Worm (Caenorhabditis elegans) whole organism, L4 larva: Measurements from ENCODE around the gene srv-6.

ENCODE experiments used
- F10B5.3 ChIP-seq: sonication (generic microtip); optimal IDR thresholded peaks from 2 replicates; lab custom pipeline; 2016; ENCODE audit warnings: mild to moderate bottlenecking, missing genetic modification characterization, missing compliant biosample characterization
- F49E8.2 ChIP-seq: sonication (generic microtip); optimal IDR thresholded peaks from 2 replicates; lab custom pipeline; 2016; ENCODE audit warnings: missing compliant biosample characterization, mild to moderate bottlenecking, missing genetic modification characterization, borderline replicate concordance
- T20F7.1 ChIP-seq: fragments of 200-800 bp; sonication (Bioruptor generic); optimal IDR thresholded peaks from 2 replicates; lab custom pipeline; 2018; ENCODE audit warnings: mild to moderate bottlenecking, missing genetic modification characterization, missing compliant biosample characterization
- Y105C5A.15 ChIP-seq: fragments of 200-800 bp; sonication (Bioruptor generic); IDR thresholded peaks from 2 replicates; pipeline ENCODE4 v1.3.6; 2022; ENCODE audit warnings: missing genetic modification characterization, missing compliant biosample characterization
- Y48G9A.11 ChIP-seq: fragments of 200-800 bp; sonication (Bioruptor generic); IDR thresholded peaks from 2 replicates; pipeline ENCODE4 v1.3.6; 2022; ENCODE audit warnings: missing genetic modification reagents, missing genetic modification characterization, missing compliant biosample characterization
- ZK337.2 ChIP-seq: fragments of 200-800 bp; sonication (Bioruptor generic); IDR thresholded peaks from 2 replicates; pipeline ENCODE4 v1.3.6; 2022; ENCODE audit warnings: missing genetic modification reagents, missing genetic modification characterization, missing compliant biosample characterization
- aha-1 ChIP-seq: fragments of 150-350 bp; peaks from one replicate; lab custom pipeline; 2014; ENCODE audit warnings: missing biosample characterization, missing genetic modification characterization
- aly-2 ChIP-seq: sonication (generic microtip); optimal IDR thresholded peaks from 2 replicates; lab custom pipeline; 2018; ENCODE audit warnings: missing biosample characterization, missing genetic modification characterization
- attf-4 ChIP-seq: sonication (generic microtip); optimal IDR thresholded peaks from 3 replicates; lab custom pipeline; 2017; ENCODE audit warnings: missing biosample characterization, missing genetic modification characterization
- ceh-32 ChIP-seq: sonication (generic microtip); optimal IDR thresholded peaks from 2 replicates; lab custom pipeline; 2016; ENCODE audit warnings: mild to moderate bottlenecking, missing genetic modification characterization, missing compliant biosample characterization; ENCODE audit not compliant: poor library complexity
- daf-16 ChIP-seq, 3 experiments: sonication (generic microtip); optimal IDR thresholded peaks; 2 replicates each; lab custom pipeline; 2016 to 2017; ENCODE audit warnings: missing genetic modification characterization in 3 of 3, missing genetic modification reagents in 3 of 3, mild to moderate bottlenecking in 2 of 3, missing compliant biosample characterization in 2 of 3, missing biosample characterization in 1 of 3, moderate library complexity in 1 of 3
- daf-19 ChIP-seq: fragments of 200-800 bp; sonication (Bioruptor generic); conservative IDR thresholded peaks from 2 replicates; pipeline ENCODE4 v1.3.6; 2022; ENCODE audit warnings: missing genetic modification characterization, missing compliant biosample characterization
- daf-8 ChIP-seq: fragments of 200-800 bp; sonication (Bioruptor generic); IDR thresholded peaks from 2 replicates; pipeline ENCODE4 v1.3.6; 2022; ENCODE audit warnings: missing genetic modification characterization, missing compliant biosample characterization
- dmd-6 ChIP-seq: fragments of 200-800 bp; sonication (Bioruptor generic); IDR thresholded peaks from 2 replicates; pipeline ENCODE4 v1.3.6; 2022; ENCODE audit warnings: missing genetic modification reagents, missing genetic modification characterization, missing compliant biosample characterization
- duxl-1 ChIP-seq: sonication (generic microtip); optimal IDR thresholded peaks from 2 replicates; lab custom pipeline; 2016; ENCODE audit warnings: mild to moderate bottlenecking, missing genetic modification characterization, moderate library complexity, missing compliant biosample characterization; ENCODE audit not compliant: poor library complexity
- dve-1 ChIP-seq: sonication (generic microtip); optimal IDR thresholded peaks from 2 replicates; lab custom pipeline; 2017; ENCODE audit warnings: antibody characterized with exemption, mild to moderate bottlenecking, missing genetic modification characterization, missing compliant biosample characterization; ENCODE audit not compliant: insufficient read depth
- hif-1 ChIP-seq, 2 experiments: sonication (generic microtip); optimal IDR thresholded peaks; 2 replicates each; lab custom pipeline; 2016 to 2017; ENCODE audit warnings: missing compliant biosample characterization in 2 of 2, missing genetic modification characterization in 2 of 2, missing genetic modification reagents in 2 of 2, missing genotype in 2 of 2, mild to moderate bottlenecking in 1 of 2
- hlh-11 ChIP-seq: fragments of 200-800 bp; sonication (Bioruptor generic); optimal IDR thresholded peaks from 2 replicates; lab custom pipeline; 2018; ENCODE audit warnings: mild to moderate bottlenecking, missing genetic modification characterization, missing compliant biosample characterization
- hlh-30 ChIP-seq: sonication (generic microtip); optimal IDR thresholded peaks from 2 replicates; lab custom pipeline; 2017; ENCODE audit warnings: antibody characterized with exemption, mild to moderate bottlenecking, missing genetic modification characterization, missing compliant biosample characterization; ENCODE audit not compliant: insufficient read depth
- hmg-1.1 ChIP-seq: fragments of 200-800 bp; sonication (Bioruptor generic); IDR thresholded peaks from 2 replicates; pipeline ENCODE4 v1.3.6; 2022; ENCODE audit warnings: missing genetic modification reagents, missing genetic modification characterization, missing compliant biosample characterization
- lim-7 ChIP-seq: fragments of 200-800 bp; sonication (Bioruptor generic); IDR thresholded peaks from 2 replicates; pipeline ENCODE4 v1.3.6; 2022; ENCODE audit warnings: missing genetic modification characterization, missing compliant biosample characterization
- lsy-2 ChIP-seq, 2 experiments: fragments of 150-350 bp in 1 of 2; sonication (generic microtip) in 1 of 2; optimal IDR thresholded peaks; 2 replicates each; lab custom pipeline; 2014 to 2017; ENCODE audit warnings: missing biosample characterization in 2 of 2, missing genetic modification characterization in 2 of 2
- mdt-29 ChIP-seq: fragments of 200-800 bp; sonication (Bioruptor generic); IDR thresholded peaks from 2 replicates; pipeline ENCODE4 v1.3.6; 2022; ENCODE audit warnings: missing genetic modification reagents, missing genetic modification characterization, missing compliant biosample characterization
- mep-1 ChIP-seq: fragments of 150-350 bp; sonication (generic microtip); optimal IDR thresholded peaks from 3 replicates; lab custom pipeline; 2014; ENCODE audit warnings: missing biosample characterization, missing genetic modification characterization
- mxl-3 ChIP-seq: fragments of 200-800 bp; sonication (Bioruptor generic); optimal IDR thresholded peaks from 2 replicates; lab custom pipeline; 2018; ENCODE audit warnings: mild to moderate bottlenecking, missing genetic modification characterization, missing compliant biosample characterization
- nhr-10 ChIP-seq: fragments of 150-350 bp; optimal IDR thresholded peaks from 2 replicates; lab custom pipeline; 2014; ENCODE audit warnings: missing biosample characterization, missing genetic modification characterization
- nhr-11 ChIP-seq: fragments of 150-350 bp; optimal IDR thresholded peaks from 2 replicates; lab custom pipeline; 2014; ENCODE audit warnings: missing biosample characterization, missing genetic modification characterization
- nhr-25 ChIP-seq: sonication (generic microtip); optimal IDR thresholded peaks from 2 replicates; lab custom pipeline; 2017; ENCODE audit warnings: missing genetic modification characterization, mild to moderate bottlenecking, missing compliant biosample characterization, antibody characterized with exemption, moderate library complexity, borderline replicate concordance; ENCODE audit not compliant: insufficient read depth
- nhr-28 ChIP-seq: fragments of 150-350 bp; optimal IDR thresholded peaks from 2 replicates; lab custom pipeline; 2014; ENCODE audit warnings: missing biosample characterization, missing genetic modification characterization
- nhr-41 ChIP-seq: fragments of 200-800 bp; sonication (Bioruptor generic); IDR thresholded peaks from 2 replicates; pipeline ENCODE4 v1.3.6; 2022; ENCODE audit warnings: missing genetic modification reagents, missing genetic modification characterization, missing compliant biosample characterization
- nhr-42 ChIP-seq: fragments of 200-800 bp; sonication (Bioruptor generic); IDR thresholded peaks from 2 replicates; pipeline ENCODE4 v1.3.6; 2022; ENCODE audit warnings: missing genetic modification characterization, missing compliant biosample characterization
- php-3 ChIP-seq: fragments of 200-800 bp; sonication (Bioruptor generic); IDR thresholded peaks from 2 replicates; pipeline ENCODE4 v1.3.6; 2022; ENCODE audit warnings: missing genetic modification reagents, missing genetic modification characterization, missing compliant biosample characterization
- pqm-1 ChIP-seq: sonication (generic microtip); optimal IDR thresholded peaks from 2 replicates; lab custom pipeline; 2017; ENCODE audit warnings: missing biosample characterization, missing genetic modification characterization
- set-16 ChIP-seq: fragments of 200-800 bp; sonication (Bioruptor generic); IDR thresholded peaks from 2 replicates; pipeline ENCODE4 v1.3.6; 2022; ENCODE audit warnings: missing genetic modification reagents, missing genetic modification characterization, missing compliant biosample characterization
- skn-1 ChIP-seq: fragments of 150-350 bp; optimal IDR thresholded peaks from 2 replicates; lab custom pipeline; 2014; ENCODE audit warnings: missing biosample characterization, missing genetic modification characterization
- spr-1 ChIP-seq: sonication (generic microtip); optimal IDR thresholded peaks from 2 replicates; lab custom pipeline; 2016; ENCODE audit warnings: mild to moderate bottlenecking, missing genetic modification characterization, missing compliant biosample characterization
- spr-3 ChIP-seq: fragments of 200-800 bp; sonication (Bioruptor generic); optimal IDR thresholded peaks from 2 replicates; lab custom pipeline; 2018; ENCODE audit warnings: mild to moderate bottlenecking, missing genetic modification characterization, missing compliant biosample characterization
- tag-97 ChIP-seq: fragments of 200-800 bp; sonication (Bioruptor generic); IDR thresholded peaks from 2 replicates; pipeline ENCODE4 v1.3.6; 2022; ENCODE audit warnings: missing genetic modification characterization, missing compliant biosample characterization
- tra-1 ChIP-seq: fragments of 200-800 bp; sonication (Bioruptor generic); IDR thresholded peaks from 2 replicates; pipeline ENCODE4 v1.3.6; 2022; ENCODE audit warnings: missing genetic modification reagents, missing genetic modification characterization, missing compliant biosample characterization
- unc-62 ChIP-seq, 3 experiments: fragments of 150-350 bp in 1 of 3; sonication (generic microtip); optimal IDR thresholded peaks in 2 of 3; peaks in 1 of 3; 1 replicate in 1 of 3; 2 replicates in 2 of 3; lab custom pipeline; 2014 to 2017; ENCODE audit warnings: missing biosample characterization in 3 of 3, missing genetic modification characterization in 3 of 3, missing genetic modification reagents in 3 of 3, missing genotype in 1 of 3
- vab-7 ChIP-seq: fragments of 200-800 bp; sonication (Bioruptor generic); IDR thresholded peaks from 2 replicates; pipeline ENCODE4 v1.3.6; 2022; ENCODE audit warnings: missing genetic modification reagents, missing genetic modification characterization, missing compliant biosample characterization
- zag-1 ChIP-seq: fragments of 150-350 bp; optimal IDR thresholded peaks from 2 replicates; lab custom pipeline; 2014; ENCODE audit warnings: missing biosample characterization, missing genetic modification characterization
- zip-11 ChIP-seq: fragments of 200-800 bp; sonication (Bioruptor generic); IDR thresholded peaks from 2 replicates; pipeline ENCODE4 v1.3.6; 2022; ENCODE audit warnings: missing genetic modification characterization, missing compliant biosample characterization
- ztf-11 ChIP-seq: fragments of 150-350 bp; optimal IDR thresholded peaks from 2 replicates; lab custom pipeline; 2014; ENCODE audit warnings: missing biosample characterization, missing genetic modification characterization

The srv-6 gene

DNA sequence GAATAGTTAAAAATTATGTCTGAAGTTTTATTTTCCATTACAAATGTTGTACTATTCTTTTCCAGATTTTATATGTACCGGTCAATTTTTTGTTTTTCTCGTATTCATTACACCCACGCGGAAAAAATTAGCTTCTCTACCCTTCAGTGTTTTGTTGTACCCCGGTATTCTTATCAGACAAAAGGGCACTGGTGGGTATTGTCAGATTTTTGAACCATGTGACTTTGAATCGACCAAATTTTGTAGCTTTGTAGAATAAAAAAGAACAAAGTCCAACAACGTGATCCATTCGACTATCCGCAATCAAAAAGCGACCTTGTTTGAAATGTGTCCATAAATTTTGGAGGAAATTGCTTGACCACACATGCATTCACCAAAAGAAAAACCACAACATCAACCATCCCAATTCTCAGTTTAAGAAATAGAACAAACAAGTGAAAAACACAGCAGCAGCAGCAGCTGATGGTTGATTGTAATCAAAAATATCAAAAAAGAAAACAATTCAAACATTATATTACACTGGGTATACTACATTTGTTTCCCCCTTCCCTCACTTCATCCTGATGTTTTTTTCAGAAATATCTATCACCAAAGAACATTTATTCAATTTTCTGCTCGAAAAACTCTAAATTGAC lies 12.3 kb upstream of the srv-6 start (continued):
- TF ChIP-seq spr-1 (tag; lab: Kevin White, UChicago): no peak
- no peak for TF ChIP-seq set-16 (GFP tag; lab: Robert Waterston, UW)
- no peak for TF ChIP-seq ZK337.2
- TF ChIP-seq hif-1 (tag; optimal IDR thresholded peaks at IDR 0.05; lab: Kevin White, UChicago): no peak
- no peak for TF ChIP-seq vab-7 (GFP tag; lab: Robert Waterston, UW)
- TF ChIP-seq skn-1: no peak
- TF ChIP-seq T20F7.1: no peak
- peak in 1 of 2 experiments; percentile 78 for TF ChIP-seq unc-62 (GFP tag; optimal IDR thresholded peaks at IDR 0.05 in 1 of 2; lab: Kevin White, UChicago)
- no peak for TF ChIP-seq unc-62 (tag; optimal IDR thresholded peaks at IDR 0.05; lab: Kevin White, UChicago)
- no peak for TF ChIP-seq hmg-1.1 (GFP tag; lab: Robert Waterston, UW)
- no peak for TF ChIP-seq spr-3 (GFP tag; lab: Kevin White, UChicago)
- TF ChIP-seq, all 104 proteins: peak for 13

DNA sequence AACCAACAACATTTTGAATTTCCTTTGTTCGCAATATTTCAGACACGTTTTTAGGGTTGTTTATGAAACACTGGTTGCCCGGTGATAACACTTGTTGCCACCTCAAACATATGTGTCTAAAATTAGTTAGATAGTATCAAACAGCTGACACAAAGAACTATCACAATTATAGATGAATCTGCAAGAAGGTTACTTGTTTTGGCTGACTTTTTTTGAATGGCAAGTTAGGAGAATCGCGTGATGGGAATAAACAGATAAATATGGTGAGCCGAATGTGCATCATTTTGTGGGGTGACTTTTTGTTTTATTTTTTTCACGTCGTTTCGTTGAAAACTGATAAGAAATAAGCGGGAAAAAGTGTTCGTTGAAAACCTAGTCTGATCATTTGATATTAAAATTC lies 11.7 kb upstream of the srv-6 start:
- TF ChIP-seq hlh-11 (tag; lab: Kevin White, UChicago): peak; percentile 73
- TF ChIP-seq tra-1 (GFP tag; lab: Robert Waterston, UW): 0 out of 2 replicates have a peak, but pooled peaks have one; percentile 51
- TF ChIP-seq hlh-30 (tag; lab: Kevin White, UChicago): peak; percentile 36
- TF ChIP-seq aha-1 (tag; lab: Kevin White, UChicago): peak; percentile 92
- TF ChIP-seq lsy-2 (tag; optimal IDR thresholded peaks at IDR 0.05; lab: Kevin White, UChicago): peak in 1 of 2 experiments; percentile 0
- TF ChIP-seq Y105C5A.15: no peak
- no peak for TF ChIP-seq nhr-42
- peak; percentile 43; the same call in 1 of the 2 replicates for TF ChIP-seq php-3 (GFP tag; lab: Robert Waterston, UW)
- peak; percentile 76 for TF ChIP-seq mdt-29
- peak; percentile 37 for TF ChIP-seq mep-1 (tag; lab: Kevin White, UChicago)
- TF ChIP-seq nhr-10 (tag; lab: Kevin White, UChicago): no peak
- TF ChIP-seq nhr-28 (tag; lab: Kevin White, UChicago): peak; percentile 36
- TF ChIP-seq ceh-32 (tag; lab: Kevin White, UChicago): no peak
- TF ChIP-seq dve-1 (tag; lab: Kevin White, UChicago): peak; percentile 84
- TF ChIP-seq dmd-6 (GFP tag; lab: Robert Waterston, UW): peak; percentile 75
- TF ChIP-seq daf-16 (GFP tag; optimal IDR thresholded peaks at IDR 0.05; lab: Kevin White, UChicago): peak in 1 of 2 experiments; percentile 3
- TF ChIP-seq daf-16 (tag; optimal IDR thresholded peaks at IDR 0.05; lab: Kevin White, UChicago): peak; percentile 99
- TF ChIP-seq pqm-1: peak; percentile 62
- no peak for TF ChIP-seq ztf-11 (tag; lab: Kevin White, UChicago)
- no peak for TF ChIP-seq vab-7 (GFP tag; lab: Robert Waterston, UW)
- TF ChIP-seq hif-1 (tag; optimal IDR thresholded peaks at IDR 0.05; lab: Kevin White, UChicago): no peak
- no peak for TF ChIP-seq T20F7.1
- peak; percentile 3 for TF ChIP-seq mxl-3 (GFP tag; lab: Kevin White, UChicago)

DNA sequence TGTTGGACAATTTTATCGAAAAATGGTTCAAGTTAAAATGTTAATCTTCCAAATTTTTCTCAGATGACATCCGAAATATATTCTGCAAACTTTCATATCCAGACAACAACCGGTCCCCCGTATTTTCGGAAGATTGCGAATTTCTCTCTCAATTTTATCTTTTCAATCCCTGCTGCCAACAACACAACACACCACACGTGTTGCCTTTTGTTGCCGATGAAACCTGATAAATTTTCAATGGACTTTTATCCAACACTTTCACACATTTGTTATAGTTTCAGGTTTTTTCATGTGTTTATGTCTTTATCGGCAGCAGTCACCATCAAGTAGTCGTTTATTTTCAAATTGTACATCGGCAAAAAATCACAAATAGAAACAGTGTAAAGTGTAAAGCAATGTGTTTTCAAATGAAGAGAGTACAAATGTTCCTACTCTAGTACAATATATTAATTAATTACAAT lies 10.6 kb upstream of the srv-6 start:
- TF ChIP-seq tag-97 (no peak), daf-19 (GFP tag; lab: Robert Waterston, UW) (no peak), zip-11 (GFP tag; lab: Robert Waterston, UW) (no peak), mxl-3 (GFP tag; lab: Kevin White, UChicago) (peak; percentile 70), T20F7.1 (peak; percentile 52), ztf-11 (tag; lab: Kevin White, UChicago) (no peak), F49E8.2 (no peak), daf-8 (no peak), nhr-11 (tag; lab: Kevin White, UChicago) (no peak), duxl-1 (tag; lab: Kevin White, UChicago) (no peak), nhr-41 (peak; percentile 38; the same call in 1 of the 2 replicates), nhr-25 (no peak), nhr-28 (tag; lab: Kevin White, UChicago) (peak; percentile 18), attf-4 (tag; lab: Kevin White, UChicago) (no peak), aly-2 (tag; lab: Kevin White, UChicago) (no peak), lim-7 (GFP tag; lab: Robert Waterston, UW) (0 out of 2 replicates have a peak, but pooled peaks have one; percentile 54), zag-1 (tag; lab: Kevin White, UChicago) (no peak), hmg-1.1 (GFP tag; lab: Robert Waterston, UW) (0 out of 2 replicates have a peak, but pooled peaks have one; percentile 7), daf-16 (GFP tag; optimal IDR thresholded peaks at IDR 0.05; lab: Kevin White, UChicago) (peak; percentile 8 to 58), daf-16 (tag; optimal IDR thresholded peaks at IDR 0.05; lab: Kevin White, UChicago) (peak; percentile 70), F10B5.3 (no peak), Y48G9A.11 (GFP tag; lab: Robert Waterston, UW) (no peak), hlh-11 (tag; lab: Kevin White, UChicago) (peak; percentile 45)
